Worm (Caenorhabditis elegans): ENCODE data around the gene srn-1.

srn-1 gene

DNA sequence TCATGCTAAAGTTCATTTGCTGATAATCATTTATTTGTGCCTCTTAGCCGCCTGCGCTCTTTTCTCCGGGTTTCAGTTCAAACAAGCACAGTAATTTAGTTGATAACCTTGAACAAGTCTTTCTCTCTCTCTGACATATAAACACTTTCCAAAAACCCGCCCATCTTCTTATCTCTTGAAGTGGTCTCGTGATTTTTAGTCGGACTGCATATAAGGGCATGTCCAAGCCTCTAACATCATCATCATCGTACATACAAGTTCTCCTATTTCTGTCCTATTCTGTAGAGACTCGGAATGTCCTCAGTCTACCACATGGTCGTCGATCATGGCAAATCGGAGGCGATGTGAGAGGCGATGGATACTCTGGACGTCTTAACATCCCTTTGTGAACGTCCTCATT is 10.0 kb downstream of the srn-1 start, which contains the start of gene F31F7.1 (continued):
- TF ChIP-seq egl-27 (tag; optimal IDR thresholded peaks at IDR 0.05) (peak; percentile 0), unc-39 (tag; optimal IDR thresholded peaks at IDR 0.05) (no peak), ztf-4 (tag; optimal IDR thresholded peaks at IDR 0.05) (no peak), nhr-23 (tag; optimal IDR thresholded peaks at IDR 0.05) (no peak), nhr-25 (tag; optimal IDR thresholded peaks at IDR 0.05) (peak; percentile 68), nhr-11 (tag; optimal IDR thresholded peaks at IDR 0.05) (no peak), ceh-16 (tag; optimal IDR thresholded peaks at IDR 0.05) (no peak), unc-55 (GFP tag; optimal IDR thresholded peaks at IDR 0.05) (no peak), dmd-4 (tag; optimal IDR thresholded peaks at IDR 0.05) (no peak), nhr-6 (tag; optimal IDR thresholded peaks at IDR 0.05) (peak; percentile 26), elt-1 (tag; optimal IDR thresholded peaks at IDR 0.05) (no peak), nhr-77 (tag; optimal IDR thresholded peaks at IDR 0.05) (peak; percentile 22), lin-39 (tag; optimal IDR thresholded peaks at IDR 0.05) (no peak), elt-3 (tag; optimal IDR thresholded peaks at IDR 0.05) (no peak), skn-1 (tag; optimal IDR thresholded peaks at IDR 0.05) (peak; percentile 12), lin-11 (tag; optimal IDR thresholded peaks at IDR 0.05) (no peak), snpc-4 (tag; optimal IDR thresholded peaks at IDR 0.05) (no peak), nhr-21 (tag; optimal IDR thresholded peaks at IDR 0.05) (peak; percentile 85), fos-1 (tag; optimal IDR thresholded peaks at IDR 0.05) (peak; percentile 78), mbf-1 (tag; optimal IDR thresholded peaks at IDR 0.05) (no peak), R02D3.7 (tag; optimal IDR thresholded peaks at IDR 0.05) (no peak), mab-5 (tag; optimal IDR thresholded peaks at IDR 0.05) (no peak), nhr-12 (tag; optimal IDR thresholded peaks at IDR 0.05) (no peak)

DNA sequence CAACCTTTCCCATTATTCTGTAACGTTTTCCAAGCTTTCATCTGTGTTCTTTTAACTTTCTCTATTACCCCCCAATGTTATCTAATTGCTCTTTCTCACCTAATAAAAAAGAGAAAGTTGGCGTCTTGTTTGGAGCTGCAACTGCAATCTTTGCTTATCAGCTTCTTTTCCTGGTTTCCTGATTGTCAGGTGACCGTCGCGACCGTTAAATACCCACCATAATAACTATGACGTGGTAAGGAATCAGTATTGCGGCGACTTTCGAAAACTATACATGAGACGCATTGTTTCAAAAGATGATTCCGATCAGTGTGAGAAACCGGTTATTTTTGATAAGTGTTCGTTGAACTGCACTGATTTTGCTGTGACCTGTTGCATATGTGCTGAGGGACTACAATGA is 11.0 kb downstream of the srn-1 start:
- TF ChIP-seq nhr-25 (tag; optimal IDR thresholded peaks at IDR 0.05) (peak; percentile 52), nhr-237 (tag; optimal IDR thresholded peaks at IDR 0.05) (no peak), gmeb-1 (tag; optimal IDR thresholded peaks at IDR 0.05) (peak; percentile 50), sma-3 (GFP tag; optimal IDR thresholded peaks at IDR 0.05) (peak; percentile 67), blmp-1 (tag; optimal IDR thresholded peaks at IDR 0.05; ENCODE audit: insufficient read depth) (peak; percentile 18), nhr-77 (tag; optimal IDR thresholded peaks at IDR 0.05) (no peak), mdl-1 (tag; optimal IDR thresholded peaks at IDR 0.05) (peak in 1 of 2 experiments; percentile 38), C34F6.9 (tag; optimal IDR thresholded peaks at IDR 0.05) (no peak), lsy-2 (tag; optimal IDR thresholded peaks at IDR 0.05) (peak in 1 of 2 experiments; percentile 21), sma-9 (GFP tag; optimal IDR thresholded peaks at IDR 0.05) (peak; percentile 87), sma-9 (tag; optimal IDR thresholded peaks at IDR 0.05) (no peak), fos-1 (tag; optimal IDR thresholded peaks at IDR 0.05) (peak; percentile 89), F13H6.1 (tag; optimal IDR thresholded peaks at IDR 0.05) (peak; percentile 12), mab-5 (tag; optimal IDR thresholded peaks at IDR 0.05) (no peak), nhr-21 (tag; optimal IDR thresholded peaks at IDR 0.05) (peak; percentile 69), crh-2 (tag; optimal IDR thresholded peaks at IDR 0.05) (peak; percentile 80), Y55F3AM.14 (GFP tag; optimal IDR thresholded peaks at IDR 0.05) (peak; percentile 42)

DNA sequence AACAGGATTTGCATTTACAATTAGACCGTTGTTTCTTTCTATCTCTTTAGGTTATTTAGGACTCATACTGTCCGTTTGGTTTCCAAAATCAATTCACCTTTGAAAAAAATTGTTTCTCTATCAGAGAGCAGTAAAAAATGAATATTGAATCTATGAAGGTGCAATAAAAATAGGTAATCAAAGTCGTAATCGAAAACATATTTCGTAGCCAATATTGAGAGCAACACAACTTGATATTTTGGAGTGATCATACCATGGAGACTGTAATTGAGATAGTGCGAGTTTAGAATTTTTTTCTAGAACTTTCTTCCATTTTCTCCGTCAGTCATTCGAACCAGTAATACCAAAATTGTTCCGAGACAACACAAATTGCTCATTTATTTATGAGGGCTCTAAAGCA is 15.7 kb downstream of the srn-1 start, which contains the start of gene F31F7.2:
F31F7.2 (plus strand) TSS at position 301 of the 400 bp plus-strand sequence.
- TF ChIP-seq nhr-11 (tag; optimal IDR thresholded peaks at IDR 0.05) (no peak), skn-1 (tag; optimal IDR thresholded peaks at IDR 0.05) (no peak), mdl-1 (tag; optimal IDR thresholded peaks at IDR 0.05) (no peak)

DNA sequence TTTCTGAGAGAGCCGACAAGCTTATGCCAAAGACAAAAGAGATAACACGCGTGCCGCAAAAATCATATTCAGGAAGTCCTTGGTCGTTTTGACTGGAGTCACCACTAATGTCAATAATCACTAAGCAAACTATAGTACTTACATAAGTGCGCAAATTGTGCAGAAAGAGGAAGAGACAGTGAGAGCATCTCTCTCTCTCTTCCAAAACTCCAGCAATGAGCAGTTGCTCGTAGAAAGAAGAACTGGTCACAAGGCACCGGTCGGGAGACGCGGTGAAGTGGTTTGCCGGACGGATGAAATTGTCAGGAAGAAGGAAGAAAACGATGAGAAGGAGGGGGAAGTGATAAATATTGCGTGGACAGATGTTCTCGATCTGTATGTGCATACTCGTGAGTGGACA is 16.1 kb downstream of the srn-1 start:
- TF ChIP-seq F13H6.1 (tag; optimal IDR thresholded peaks at IDR 0.05) = peak; percentile 42
- TF ChIP-seq peb-1 (tag; optimal IDR thresholded peaks at IDR 0.05) = no peak
- TF ChIP-seq nhr-25 (tag; optimal IDR thresholded peaks at IDR 0.05) = no peak
- TF ChIP-seq snpc-4 (tag; optimal IDR thresholded peaks at IDR 0.05) = no peak
- TF ChIP-seq elt-3 (tag; optimal IDR thresholded peaks at IDR 0.05) = no peak
- TF ChIP-seq C34F6.9 (tag; optimal IDR thresholded peaks at IDR 0.05) = peak; percentile 16
- no peak for TF ChIP-seq lin-11 (tag; optimal IDR thresholded peaks at IDR 0.05)
- no peak for TF ChIP-seq Y55F3AM.14 (GFP tag; optimal IDR thresholded peaks at IDR 0.05)
- no peak for TF ChIP-seq elt-1 (tag; optimal IDR thresholded peaks at IDR 0.05)
- no peak for TF ChIP-seq nhr-12 (tag; optimal IDR thresholded peaks at IDR 0.05)
- TF ChIP-seq aly-2 (tag; optimal IDR thresholded peaks at IDR 0.05) = no peak
- no peak for TF ChIP-seq nhr-11 (tag; optimal IDR thresholded peaks at IDR 0.05)
- TF ChIP-seq skn-1 (tag; optimal IDR thresholded peaks at IDR 0.05) = no peak
- no peak for TF ChIP-seq sma-3 (GFP tag; optimal IDR thresholded peaks at IDR 0.05)
- TF ChIP-seq nhr-77 (tag; optimal IDR thresholded peaks at IDR 0.05) = no peak
- TF ChIP-seq sma-9 (GFP tag; optimal IDR thresholded peaks at IDR 0.05) = peak; percentile 4
- no peak for TF ChIP-seq sma-9 (tag; optimal IDR thresholded peaks at IDR 0.05)
- TF ChIP-seq nhr-23 (tag; optimal IDR thresholded peaks at IDR 0.05) = no peak
- TF ChIP-seq ceh-82 (tag; optimal IDR thresholded peaks at IDR 0.05) = no peak
- TF ChIP-seq blmp-1 (tag; optimal IDR thresholded peaks at IDR 0.05; ENCODE audit: insufficient read depth) = no peak
- TF ChIP-seq sem-4 (tag; optimal IDR thresholded peaks at IDR 0.05) = no peak
- peak; percentile 43 for TF ChIP-seq nhr-129 (tag; optimal IDR thresholded peaks at IDR 0.05)
- TF ChIP-seq mab-5 (tag; optimal IDR thresholded peaks at IDR 0.05) = peak; percentile 18
- no peak for TF ChIP-seq nhr-21 (tag; optimal IDR thresholded peaks at IDR 0.05)
- no peak for TF ChIP-seq zag-1 (tag; optimal IDR thresholded peaks at IDR 0.05)
- TF ChIP-seq crh-2 (tag; optimal IDR thresholded peaks at IDR 0.05) = no peak

Data from whole organism, L2 larva.